Worm (Caenorhabditis elegans): ENCODE data around the gene B0336.13.

DNA sequence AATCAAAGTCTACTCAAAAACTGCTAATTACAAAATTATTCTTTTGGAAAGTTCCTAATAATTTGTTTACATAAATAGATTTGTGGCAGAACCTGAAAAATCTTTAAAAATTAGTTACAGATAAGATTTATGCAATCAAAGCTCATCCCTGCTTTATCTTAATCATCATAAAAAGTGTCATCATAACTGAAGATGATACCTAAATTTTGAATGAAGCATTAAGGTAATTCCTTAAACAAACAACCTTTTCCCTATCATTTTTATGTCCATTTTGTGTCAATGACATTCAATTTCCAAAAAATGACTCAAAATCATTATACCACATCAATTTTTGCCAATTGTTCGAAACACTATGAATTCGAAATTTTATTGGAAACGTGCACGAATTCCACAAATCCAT, 43.9 kb downstream of the B0336.13 start, which contains the start of gene B0244.6:
- TF ChIP-seq nhr-12 (tag; optimal IDR thresholded peaks at IDR 0.05) (no peak), mep-1 (tag; optimal IDR thresholded peaks at IDR 0.05) (no peak), snpc-4 (tag; optimal IDR thresholded peaks at IDR 0.05) (no peak), M03D4.4 (tag; optimal IDR thresholded peaks at IDR 0.05) (no peak), elt-3 (tag; optimal IDR thresholded peaks at IDR 0.05) (no peak), lsy-2 (tag; optimal IDR thresholded peaks at IDR 0.05) (no peak), nhr-28 (tag; optimal IDR thresholded peaks at IDR 0.05) (no peak), ceh-43 (GFP tag; optimal IDR thresholded peaks at IDR 0.05) (no peak), sptf-1 (tag; optimal IDR thresholded peaks at IDR 0.05) (no peak)

Measured in whole organism, mixed stage, embryonic.